Worm (Caenorhabditis elegans) whole organism, late embryonic: ENCODE data around the gene Y43F8C.13.

Experiments
- ama-1 ChIP-seq: fragments of 150-350 bp; optimal IDR thresholded peaks from 2 replicates; lab custom pipeline; 2014
- elt-2 ChIP-seq: sonication (generic microtip); optimal IDR thresholded peaks from 2 replicates; lab custom pipeline; 2016; ENCODE audit warnings: missing genetic modification reagents, missing genetic modification characterization, missing compliant biosample characterization

- TF ChIP-seq ama-1 (lab: Kevin White, UChicago) (no peak), elt-2 (tag; lab: Kevin White, UChicago) (no peak)
These were observed 25.4 kb downstream of the Y43F8C.13 start for ce11 chrV:19671816-19672215.
